Worm (Caenorhabditis elegans): Measurements from ENCODE around the gene wdr-31.

wdr-31 gene

ce11 chrII:2681118-2681517, 54.0 kb downstream of the wdr-31 start, which contains the start of gene F34D6.1:
TSS of gene F34D6.1 (minus strand) at chrII:2681218.
- no peak for TF ChIP-seq nhr-237 (tag; optimal IDR thresholded peaks at IDR 0.05)
- no peak for TF ChIP-seq gmeb-1 (tag; optimal IDR thresholded peaks at IDR 0.05)
- no peak for TF ChIP-seq lin-13 (GFP tag; optimal IDR thresholded peaks at IDR 0.05)
- no peak for TF ChIP-seq nhr-25 (tag; optimal IDR thresholded peaks at IDR 0.05)
- TF ChIP-seq F13H6.1 (tag; optimal IDR thresholded peaks at IDR 0.05) = no peak
- no peak for TF ChIP-seq nhr-23 (tag; optimal IDR thresholded peaks at IDR 0.05)
- TF ChIP-seq ceh-16 (tag; optimal IDR thresholded peaks at IDR 0.05) = no peak
- no peak for TF ChIP-seq sma-3 (GFP tag; optimal IDR thresholded peaks at IDR 0.05)
- no peak for TF ChIP-seq elt-1 (tag; optimal IDR thresholded peaks at IDR 0.05)
- TF ChIP-seq elt-3 (tag; optimal IDR thresholded peaks at IDR 0.05) = no peak
- no peak for TF ChIP-seq mdl-1 (tag; optimal IDR thresholded peaks at IDR 0.05)
- no peak for TF ChIP-seq lin-11 (tag; optimal IDR thresholded peaks at IDR 0.05)
- no peak for TF ChIP-seq peb-1 (tag; optimal IDR thresholded peaks at IDR 0.05)
- TF ChIP-seq nhr-12 (tag; optimal IDR thresholded peaks at IDR 0.05) = no peak
- TF ChIP-seq alr-1 (tag; optimal IDR thresholded peaks at IDR 0.05) = no peak
- TF ChIP-seq snpc-4 (tag; optimal IDR thresholded peaks at IDR 0.05) = no peak
- no peak for TF ChIP-seq nhr-129 (tag; optimal IDR thresholded peaks at IDR 0.05)
- no peak for TF ChIP-seq sma-9 (GFP tag; optimal IDR thresholded peaks at IDR 0.05)
- no peak for TF ChIP-seq sma-9 (tag; optimal IDR thresholded peaks at IDR 0.05)
- TF ChIP-seq sem-4 (tag; optimal IDR thresholded peaks at IDR 0.05) = no peak
- no peak for TF ChIP-seq dmd-4 (tag; optimal IDR thresholded peaks at IDR 0.05)

Data from whole organism, L2 larva.